Worm (Caenorhabditis elegans) whole organism, mixed stage, embryonic: ENCODE data around the gene sri-34.
"Not testable (repeated sequence)": the region's sequence is repeated elsewhere in the genome, so short reads cannot be mapped to it uniquely, and the experiment has no call there.

ENCODE experiments used
- M03D4.4 ChIP-seq: sonication (generic microtip); optimal IDR thresholded peaks from 2 replicates; lab custom pipeline; 2017; ENCODE audit warnings: mild to moderate bottlenecking, missing genetic modification characterization, missing compliant biosample characterization
- bed-3 ChIP-seq: fragments of 200-800 bp; sonication (Bioruptor generic); optimal IDR thresholded peaks from 3 replicates; lab custom pipeline; 2018; ENCODE audit warnings: mild to moderate bottlenecking, missing genetic modification characterization, moderate library complexity, missing compliant biosample characterization
- blmp-1 ChIP-seq: fragments of 150-350 bp; optimal IDR thresholded peaks from 2 replicates; lab custom pipeline; 2014; ENCODE audit warnings: missing biosample characterization, missing genetic modification characterization
- ceh-43 ChIP-seq: fragments of 200-800 bp; sonication (Bioruptor generic); optimal IDR thresholded peaks from 2 replicates; lab custom pipeline; 2018; ENCODE audit warnings: mild to moderate bottlenecking, missing genetic modification characterization, moderate library complexity, missing compliant biosample characterization
- ces-1 ChIP-seq: fragments of 150-350 bp; optimal IDR thresholded peaks from 2 replicates; lab custom pipeline; 2014; ENCODE audit warnings: missing biosample characterization, missing genetic modification reagents, missing genetic modification characterization
- drap-1 ChIP-seq: fragments of 200-800 bp; sonication (Bioruptor generic); optimal IDR thresholded peaks from 3 replicates; lab custom pipeline; 2018; ENCODE audit warnings: mild to moderate bottlenecking, missing genetic modification characterization, missing compliant biosample characterization
- elt-1 ChIP-seq: sonication (generic microtip); optimal IDR thresholded peaks from 2 replicates; lab custom pipeline; 2017; ENCODE audit warnings: missing genetic modification characterization, mild to moderate bottlenecking, missing compliant biosample characterization, antibody characterized with exemption, moderate library complexity, borderline replicate concordance; ENCODE audit not compliant: insufficient read depth
- elt-3 ChIP-seq: fragments of 150-350 bp; optimal IDR thresholded peaks from 2 replicates; lab custom pipeline; 2014; ENCODE audit warnings: missing biosample characterization, missing genetic modification characterization
- flh-1 ChIP-seq: fragments of 200-800 bp; sonication (Bioruptor generic); optimal IDR thresholded peaks from 2 replicates; lab custom pipeline; 2018; ENCODE audit warnings: mild to moderate bottlenecking, missing genetic modification characterization, moderate library complexity, missing compliant biosample characterization
- ham-2 ChIP-seq: fragments of 200-800 bp; sonication (Bioruptor generic); optimal IDR thresholded peaks from 2 replicates; lab custom pipeline; 2018; ENCODE audit warnings: mild to moderate bottlenecking, missing genetic modification characterization, missing compliant biosample characterization
- hlh-1 ChIP-seq: fragments of 150-350 bp; optimal IDR thresholded peaks from 2 replicates; lab custom pipeline; 2014; ENCODE audit warnings: missing biosample characterization, missing genetic modification reagents, missing genetic modification characterization
- lin-13 ChIP-seq: fragments of 150-350 bp; optimal IDR thresholded peaks from 2 replicates; lab custom pipeline; 2014; ENCODE audit warnings: missing biosample characterization, missing genetic modification characterization
- lsy-2 ChIP-seq: fragments of 150-350 bp; optimal IDR thresholded peaks from 2 replicates; lab custom pipeline; 2014; ENCODE audit warnings: missing biosample characterization, missing genetic modification characterization
- mep-1 ChIP-seq: fragments of 150-350 bp; optimal IDR thresholded peaks from 2 replicates; lab custom pipeline; 2017; ENCODE audit warnings: missing biosample characterization, missing genetic modification reagents, missing genetic modification characterization, inconsistent platforms
- nhr-12 ChIP-seq: fragments of 150-350 bp; optimal IDR thresholded peaks from 2 replicates; lab custom pipeline; 2014; ENCODE audit warnings: missing biosample characterization, missing genetic modification characterization
- nhr-2 ChIP-seq: fragments of 150-350 bp; optimal IDR thresholded peaks from 2 replicates; lab custom pipeline; 2014; ENCODE audit warnings: missing biosample characterization, missing genetic modification characterization
- nhr-76 ChIP-seq: sonication (generic microtip); optimal IDR thresholded peaks from 2 replicates; lab custom pipeline; 2017; ENCODE audit warnings: missing biosample characterization, missing genetic modification characterization
- sem-2 ChIP-seq: fragments of 200-800 bp; sonication (Bioruptor generic); optimal IDR thresholded peaks from 2 replicates; lab custom pipeline; 2018; ENCODE audit warnings: mild to moderate bottlenecking, missing genetic modification characterization, missing compliant biosample characterization
- snpc-4 ChIP-seq: fragments of 150-350 bp; optimal IDR thresholded peaks from 2 replicates; lab custom pipeline; 2014; ENCODE audit warnings: missing biosample characterization, missing genetic modification characterization
- sptf-1 ChIP-seq: sonication (generic microtip); optimal IDR thresholded peaks from 2 replicates; lab custom pipeline; 2017; ENCODE audit warnings: mild to moderate bottlenecking, missing genetic modification characterization, moderate library complexity, missing compliant biosample characterization
- tbx-8 ChIP-seq: fragments of 200-800 bp; sonication (Bioruptor generic); optimal IDR thresholded peaks from 2 replicates; lab custom pipeline; 2018; ENCODE audit warnings: mild to moderate bottlenecking, missing genetic modification characterization, moderate library complexity, missing compliant biosample characterization
- unc-120 ChIP-seq: sonication (generic microtip); optimal IDR thresholded peaks from 2 replicates; lab custom pipeline; 2017; ENCODE audit warnings: missing genetic modification characterization, missing compliant biosample characterization; ENCODE audit not compliant: poor library complexity, severe bottlenecking
- unc-39 ChIP-seq: fragments of 150-350 bp; optimal IDR thresholded peaks from 2 replicates; lab custom pipeline; 2014; ENCODE audit warnings: missing biosample characterization, missing genetic modification characterization
- zip-8 ChIP-seq: fragments of 150-350 bp; optimal IDR thresholded peaks from 2 replicates; lab custom pipeline; 2014; ENCODE audit warnings: missing biosample characterization, missing genetic modification characterization
- ztf-11 ChIP-seq: fragments of 150-350 bp; optimal IDR thresholded peaks from 2 replicates; lab custom pipeline; 2014; ENCODE audit warnings: missing biosample characterization, missing genetic modification characterization

Gene sri-34

DNA sequence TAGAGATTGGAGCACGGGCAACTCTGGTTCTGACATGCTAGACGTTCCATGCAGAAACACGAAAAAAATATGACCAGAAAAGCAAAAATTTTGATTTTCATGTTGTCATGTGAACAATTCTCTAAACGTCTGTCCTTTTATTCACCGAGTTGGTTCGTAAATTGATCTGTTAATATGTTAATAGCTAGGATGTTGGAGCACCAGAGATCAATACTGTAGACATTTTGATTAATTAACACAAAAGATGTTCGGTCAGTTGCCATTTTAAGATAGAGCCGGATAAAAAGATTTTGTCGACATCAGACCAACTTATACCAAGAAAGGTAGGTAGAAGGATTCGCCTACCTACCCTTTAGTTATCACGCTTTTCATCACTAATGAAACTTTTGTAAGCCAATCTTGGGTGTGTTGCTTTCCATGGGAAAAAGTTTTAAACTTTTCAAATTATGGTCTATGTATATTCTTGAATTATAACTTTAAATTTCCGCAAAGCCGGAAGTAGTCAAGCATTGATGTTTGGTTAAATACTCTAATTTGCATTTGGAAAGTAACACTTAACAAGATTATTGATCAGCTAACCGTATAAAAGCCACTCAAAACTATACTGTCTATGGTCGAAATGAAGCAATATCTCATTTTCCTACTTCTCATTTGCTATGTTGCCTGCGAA lies 9.2 kb downstream of the sri-34 start, which contains the start of the genes T10D4.11 and T10D4.1:
Gene T10D4.11, minus strand, starts transcription at position 101 of the 670 bp plus-strand sequence.
Gene T10D4.1, plus strand, starts transcription at position 620 of the 670 bp plus-strand sequence.
- TF ChIP-seq hlh-1 (tag; lab: Kevin White, UChicago) (no peak), bed-3 (GFP tag; lab: Kevin White, UChicago) (no peak), blmp-1 (tag; lab: Kevin White, UChicago) (no peak)

DNA sequence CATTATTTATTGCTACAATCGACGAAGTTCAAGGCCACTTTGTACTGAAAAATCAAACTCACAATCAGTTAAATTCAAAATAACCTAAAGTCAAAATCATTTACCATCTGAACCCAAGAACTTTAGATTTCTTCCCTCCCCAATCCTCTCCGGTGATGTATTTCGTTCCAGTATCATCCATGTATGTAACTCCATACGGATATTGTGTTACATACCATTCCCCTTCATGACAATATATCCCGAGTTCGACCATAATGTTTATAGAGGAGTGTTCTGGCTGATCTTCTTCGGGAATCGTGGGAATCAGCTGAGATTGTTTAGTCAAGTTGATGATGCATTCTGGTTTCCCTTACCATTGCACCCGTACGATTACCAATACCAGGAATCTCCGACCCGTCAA lies 10.5 kb downstream of the sri-34 start:
- TF ChIP-seq nhr-76 (tag; lab: Kevin White, UChicago) (no peak), ces-1 (GFP tag; lab: Kevin White, UChicago) (no peak), elt-1 (tag; lab: Kevin White, UChicago) (no peak), unc-120 (tag; lab: Kevin White, UChicago) (no peak), tbx-8 (GFP tag; lab: Kevin White, UChicago) (no peak), elt-3 (no peak), drap-1 (GFP tag; lab: Kevin White, UChicago) (no peak), ztf-11 (tag; lab: Kevin White, UChicago) (no peak), zip-8 (tag; lab: Kevin White, UChicago) (no peak), M03D4.4 (tag; lab: Kevin White, UChicago) (no peak), blmp-1 (tag; lab: Kevin White, UChicago) (no peak), flh-1 (no peak), snpc-4 (tag; lab: Kevin White, UChicago) (no peak), bed-3 (GFP tag; lab: Kevin White, UChicago) (no peak)

DNA sequence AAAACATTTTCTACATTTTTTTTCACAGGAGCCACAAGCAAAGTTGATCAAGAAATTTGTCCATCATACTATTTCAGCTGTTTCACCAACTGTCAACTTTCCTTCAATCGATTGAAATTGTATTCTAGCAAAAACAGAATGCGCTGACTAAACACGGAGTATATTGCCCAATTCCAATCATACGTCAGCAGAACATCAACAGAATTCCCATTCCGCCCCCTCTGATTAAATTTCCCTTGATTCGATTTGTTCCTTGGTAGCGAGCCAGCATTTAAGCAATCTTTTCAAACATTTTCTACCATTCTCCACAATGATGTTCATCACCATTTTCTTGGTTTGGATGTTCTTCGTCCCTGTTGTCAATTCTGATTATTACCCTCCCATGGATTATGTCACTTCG lies 13.0 kb downstream of the sri-34 start, which contains the start of gene T10D4.15:
Gene T10D4.15, plus strand, starts transcription at position 301 of the 400 bp plus-strand sequence.
- TF ChIP-seq nhr-76 (tag; lab: Kevin White, UChicago) (no peak), tbx-8 (GFP tag; lab: Kevin White, UChicago) (no peak), elt-1 (tag; lab: Kevin White, UChicago) (no peak), nhr-12 (tag; lab: Kevin White, UChicago) (no peak)

- not testable (repeated sequence) for TF ChIP-seq hlh-1, lsy-2, snpc-4 (tag; lab: Kevin White, UChicago)
These were observed 14.3 kb downstream of the sri-34 start, which contains the start of gene sri-43 for ce11 chrII:3144552-3144951. Gene sri-43, minus strand, starts transcription at chrII:3144652.

DNA sequence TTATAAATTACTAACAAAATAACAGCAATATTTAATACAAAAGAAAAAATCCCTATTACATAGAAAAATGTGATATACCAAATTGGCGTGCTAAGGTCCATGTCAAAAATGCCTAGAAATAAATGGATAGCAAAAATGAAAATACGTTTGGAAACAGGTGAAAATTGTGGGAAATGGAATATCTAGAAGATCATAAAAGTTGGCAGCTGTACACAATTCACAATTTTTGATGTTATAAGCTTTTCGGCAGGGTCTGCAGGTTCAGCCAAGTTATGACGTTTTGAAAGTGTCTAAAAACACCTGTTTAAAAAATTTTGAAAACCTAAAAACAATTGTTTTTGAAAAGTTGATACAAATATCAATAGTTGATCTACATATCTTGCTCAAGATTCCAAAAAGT lies 16.0 kb downstream of the sri-34 start, which contains the start of gene sri-42:
Gene sri-42, minus strand, starts transcription at position 101 of the 400 bp plus-strand sequence.
- TF ChIP-seq unc-120, nhr-2, zip-8 (tag; lab: Kevin White, UChicago): not testable (repeated sequence)

DNA sequence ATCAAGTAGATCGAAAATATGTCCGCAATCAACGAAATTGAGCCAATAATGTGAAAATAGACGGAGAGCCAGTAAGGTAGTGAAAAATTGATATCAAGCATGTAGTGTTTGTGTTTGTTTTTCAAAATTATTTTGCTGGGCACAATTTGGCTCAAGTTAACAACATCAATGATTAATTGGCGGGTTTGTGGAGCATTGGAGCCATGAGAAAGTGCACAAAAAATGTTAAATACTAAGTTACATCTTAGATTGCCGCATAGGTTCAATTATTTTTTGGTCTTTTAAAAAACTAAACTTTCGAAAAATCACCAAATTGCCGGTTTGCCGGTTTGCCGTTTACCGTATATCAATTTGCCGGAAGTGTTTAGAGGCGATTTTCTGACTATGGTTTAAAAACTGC lies 21.1 kb downstream of the sri-34 start, which contains the start of gene sri-54:
Gene sri-54, minus strand, starts transcription at position 101 of the 400 bp plus-strand sequence.
- TF ChIP-seq drap-1 (GFP tag; lab: Kevin White, UChicago) (no peak), sem-2 (GFP tag; lab: Kevin White, UChicago) (no peak), ceh-43 (GFP tag; lab: Kevin White, UChicago) (no peak), nhr-76 (tag; lab: Kevin White, UChicago) (no peak), nhr-2 (tag; lab: Kevin White, UChicago) (no peak), ham-2 (GFP tag; lab: Kevin White, UChicago) (no peak), lin-13 (tag; lab: Kevin White, UChicago) (no peak), sptf-1 (no peak), mep-1 (no peak), unc-39 (no peak)
